Worm (Caenorhabditis elegans) whole organism, L2 larva: ENCODE measurements around the gene mex-1.

Source experiments
- R02D3.7 ChIP-seq: fragments of 150-350 bp; optimal IDR thresholded peaks from 2 replicates; lab custom pipeline; 2014; ENCODE audit warnings: missing biosample characterization, missing genetic modification characterization
- ama-1 ChIP-seq: fragments of 150-350 bp; optimal IDR thresholded peaks from 2 replicates; lab custom pipeline; 2018; ENCODE audit warnings: inconsistent platforms
- blmp-1 ChIP-seq: sonication (generic microtip); optimal IDR thresholded peaks from 2 replicates; lab custom pipeline; 2017; ENCODE audit warnings: missing genetic modification characterization, mild to moderate bottlenecking, missing compliant biosample characterization, antibody characterized with exemption, moderate library complexity; ENCODE audit not compliant: insufficient read depth
- ceh-16 ChIP-seq: fragments of 150-350 bp; optimal IDR thresholded peaks from 2 replicates; lab custom pipeline; 2014; ENCODE audit warnings: missing biosample characterization, missing genetic modification characterization
- elt-1 ChIP-seq: fragments of 150-350 bp; optimal IDR thresholded peaks from 2 replicates; lab custom pipeline; 2014; ENCODE audit warnings: missing biosample characterization, missing genetic modification characterization
- lin-39 ChIP-seq: fragments of 150-350 bp; optimal IDR thresholded peaks from 2 replicates; lab custom pipeline; 2014; ENCODE audit warnings: missing biosample characterization, missing genetic modification reagents, missing genetic modification characterization
- mab-5 ChIP-seq: fragments of 150-350 bp; optimal IDR thresholded peaks from 2 replicates; lab custom pipeline; 2014; ENCODE audit warnings: missing biosample characterization, missing genetic modification characterization
- mdl-1 ChIP-seq, 2 experiments: fragments of 150-350 bp in 1 of 2; sonication (generic microtip) in 1 of 2; optimal IDR thresholded peaks; 2 replicates each; lab custom pipeline; 2017; ENCODE audit warnings: missing biosample characterization in 2 of 2, missing genetic modification characterization in 2 of 2
- nhr-21 ChIP-seq: fragments of 150-350 bp; optimal IDR thresholded peaks from 2 replicates; lab custom pipeline; 2014; ENCODE audit warnings: missing biosample characterization, missing genetic modification characterization
- nhr-6 ChIP-seq: fragments of 150-350 bp; optimal IDR thresholded peaks from 2 replicates; lab custom pipeline; 2014; ENCODE audit warnings: missing biosample characterization, missing genetic modification characterization
- nhr-77 ChIP-seq: fragments of 150-350 bp; optimal IDR thresholded peaks from 2 replicates; lab custom pipeline; 2014; ENCODE audit warnings: missing biosample characterization, missing genetic modification characterization
- unc-39 ChIP-seq: fragments of 150-350 bp; optimal IDR thresholded peaks from 2 replicates; lab custom pipeline; 2014; ENCODE audit warnings: missing biosample characterization, missing genetic modification characterization
- unc-62 ChIP-seq: fragments of 150-350 bp; optimal IDR thresholded peaks from 2 replicates; lab custom pipeline; 2014; ENCODE audit warnings: missing biosample characterization, missing genetic modification reagents, missing genetic modification characterization
- ztf-11 ChIP-seq: sonication (generic microtip); optimal IDR thresholded peaks from 2 replicates; lab custom pipeline; 2017; ENCODE audit warnings: missing biosample characterization, missing genetic modification characterization

DNA sequence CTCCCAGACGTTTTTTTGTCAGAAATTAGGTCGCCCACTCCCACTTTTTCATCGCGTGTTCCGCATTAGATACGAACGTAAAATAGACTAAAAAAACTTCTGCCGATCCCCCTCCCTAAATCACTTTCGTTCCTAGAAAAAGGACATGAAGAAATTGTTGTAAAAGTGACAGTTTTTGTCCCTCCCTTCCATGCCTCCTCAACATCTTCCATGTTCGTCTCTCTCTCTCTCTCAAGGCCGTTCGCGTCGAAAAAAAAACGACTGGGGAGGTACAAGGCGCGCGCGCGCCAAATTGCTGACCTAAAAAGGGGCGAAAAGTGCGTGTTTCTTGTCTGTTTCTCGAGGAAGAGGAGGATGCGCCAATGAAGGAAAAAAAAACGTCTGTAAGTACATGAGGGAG lies 39.7 kb upstream of the mex-1 start:
- no peak for TF ChIP-seq nhr-21 (tag; lab: Kevin White, UChicago)
- no peak for TF ChIP-seq unc-62 (GFP tag; lab: Kevin White, UChicago)
- TF ChIP-seq ceh-16, result no peak
- no peak for TF ChIP-seq ama-1 (lab: Kevin White, UChicago)
- TF ChIP-seq nhr-77 (tag; lab: Kevin White, UChicago), result no peak
- TF ChIP-seq nhr-6 (tag; lab: Kevin White, UChicago), result no peak
- TF ChIP-seq unc-39, result no peak
- no peak for TF ChIP-seq R02D3.7 (tag; lab: Kevin White, UChicago)
- TF ChIP-seq mdl-1 (tag; optimal IDR thresholded peaks at IDR 0.05; lab: Kevin White, UChicago), result no peak
- no peak for TF ChIP-seq lin-39 (tag; lab: Kevin White, UChicago)
- no peak for TF ChIP-seq mab-5
- peak; percentile 77 for TF ChIP-seq blmp-1 (tag; lab: Kevin White, UChicago)
- no peak for TF ChIP-seq elt-1 (tag; lab: Kevin White, UChicago)
- no peak for TF ChIP-seq ztf-11 (tag; lab: Kevin White, UChicago)
